Fruit fly (Drosophila melanogaster) whole organism, embryonic: ENCODE results near the gene PolD2.

Experiments used
- Antp ChIP-seq: fragments of 200-800 bp; sonication (Bioruptor generic); optimal IDR thresholded peaks from 3 replicates; lab custom pipeline; 2016; ENCODE audit warnings: missing biosample characterization, missing genetic modification characterization
- Bgb ChIP-seq: fragments of 200-800 bp; sonication (Bioruptor generic); IDR thresholded peaks from 2 replicates; pipeline ENCODE4 v1.3.6; 2022; ENCODE audit warnings: missing biosample characterization, missing genetic modification characterization; ENCODE audit not compliant: partially characterized antibody
- CG10366 ChIP-seq: fragments of 200-800 bp; sonication (Bioruptor generic); IDR thresholded peaks from 2 replicates; pipeline ENCODE4 v1.3.6; 2022; ENCODE audit warnings: missing biosample characterization, missing genetic modification characterization
- CG11247 ChIP-seq: fragments of 200-800 bp; sonication (Bioruptor generic); IDR thresholded peaks from 2 replicates; pipeline ENCODE4 v1.3.6; 2022; ENCODE audit warnings: missing biosample characterization, missing genetic modification characterization
- CG12104 ChIP-seq: fragments of 200-800 bp; sonication (Bioruptor generic); optimal IDR thresholded peaks from 3 replicates; lab custom pipeline; 2016; ENCODE audit warnings: missing biosample characterization, missing genetic modification characterization
- CG13123 ChIP-seq: fragments of 200-800 bp; sonication (Bioruptor generic); optimal IDR thresholded peaks from 2 replicates; lab custom pipeline; 2016; ENCODE audit warnings: missing biosample characterization, missing genetic modification characterization
- CG13296 ChIP-seq: fragments of 200-800 bp; sonication (Bioruptor generic); optimal IDR thresholded peaks from 3 replicates; lab custom pipeline; 2018; ENCODE audit warnings: missing biosample characterization, mild to moderate bottlenecking, missing genetic modification characterization
- CG13624 ChIP-seq: fragments of 200-800 bp; sonication (Bioruptor generic); optimal IDR thresholded peaks from 2 replicates; lab custom pipeline; 2016; ENCODE audit warnings: missing biosample characterization, missing genetic modification characterization
- CG14014 ChIP-seq: fragments of 200-800 bp; sonication (Bioruptor generic); IDR thresholded peaks from 2 replicates; pipeline ENCODE4 v1.3.6; 2022; ENCODE audit warnings: missing biosample characterization, missing genetic modification characterization
- CG15514 ChIP-seq: fragments of 200-800 bp; sonication (Bioruptor generic); optimal IDR thresholded peaks from 3 replicates; lab custom pipeline; 2017; ENCODE audit warnings: missing biosample characterization, missing genetic modification characterization, mild to moderate bottlenecking, moderate library complexity, missing genetic modification reagents
- CG18599 ChIP-seq: fragments of 200-800 bp; sonication (Bioruptor generic); optimal IDR thresholded peaks from 3 replicates; lab custom pipeline; 2017; ENCODE audit warnings: missing biosample characterization, missing genetic modification characterization, mild to moderate bottlenecking, moderate library complexity, missing genetic modification reagents
- CG2678 ChIP-seq: fragments of 200-800 bp; sonication (Bioruptor generic); optimal IDR thresholded peaks from 3 replicates; lab custom pipeline; 2019; ENCODE audit warnings: missing biosample characterization, mild to moderate bottlenecking, missing genetic modification characterization, moderate library complexity
- CG3281 ChIP-seq: fragments of 200-800 bp; sonication (Bioruptor generic); optimal IDR thresholded peaks from 3 replicates; lab custom pipeline; 2017; ENCODE audit warnings: missing biosample characterization, mild to moderate bottlenecking, missing genetic modification characterization
- CG4360 ChIP-seq: fragments of 200-800 bp; sonication (Bioruptor generic); IDR thresholded peaks from 2 replicates; pipeline ENCODE4 v1.3.6; 2022; ENCODE audit warnings: missing biosample characterization, missing genetic modification characterization
- CG4404 ChIP-seq: fragments of 200-800 bp; sonication (Bioruptor generic); IDR thresholded peaks from 2 replicates; pipeline ENCODE4 v1.3.6; 2022; ENCODE audit warnings: missing biosample characterization, missing genetic modification characterization
- CG4730 ChIP-seq: fragments of 200-800 bp; sonication (Bioruptor generic); IDR thresholded peaks from 2 replicates; pipeline ENCODE4 v1.3.6; 2022; ENCODE audit warnings: missing biosample characterization, missing genetic modification characterization
- CG4854 ChIP-seq: fragments of 200-800 bp; sonication (Bioruptor generic); optimal IDR thresholded peaks from 2 replicates; lab custom pipeline; 2016; ENCODE audit warnings: missing biosample characterization, missing genetic modification characterization, inconsistent platforms
- CG8290 ChIP-seq, 3 experiments: fragments of 200-800 bp; sonication (Bioruptor generic); optimal IDR thresholded peaks; 2 replicates each; lab custom pipeline; 2016 to 2019; ENCODE audit warnings: missing biosample characterization in 3 of 3, missing genetic modification characterization in 3 of 3, mild to moderate bottlenecking in 2 of 3, moderate library complexity in 1 of 3
- CG8388 ChIP-seq: fragments of 200-800 bp; sonication (Bioruptor generic); optimal IDR thresholded peaks from 2 replicates; lab custom pipeline; 2019; ENCODE audit warnings: missing biosample characterization, mild to moderate bottlenecking, missing genetic modification characterization, moderate library complexity
- Ets97D ChIP-seq: fragments of 200-800 bp; sonication (Bioruptor generic); optimal IDR thresholded peaks from 3 replicates; lab custom pipeline; 2016; ENCODE audit warnings: missing biosample characterization, missing genetic modification characterization
- Hmr ChIP-seq: fragments of 200-800 bp; sonication (Bioruptor generic); optimal IDR thresholded peaks from 3 replicates; lab custom pipeline; 2017; ENCODE audit warnings: mild to moderate bottlenecking, missing biosample characterization, missing genetic modification reagents, missing genetic modification characterization
- Hmx ChIP-seq: fragments of 200-800 bp; sonication (Bioruptor generic); optimal IDR thresholded peaks from 2 replicates; lab custom pipeline; 2016; ENCODE audit warnings: missing biosample characterization, missing genetic modification characterization
- Hsf ChIP-seq: fragments of 200-800 bp; sonication (Bioruptor generic); optimal IDR thresholded peaks from 3 replicates; lab custom pipeline; 2016; ENCODE audit warnings: missing biosample characterization, missing genetic modification characterization
- NfI ChIP-seq: fragments of 200-800 bp; sonication (Bioruptor generic); optimal IDR thresholded peaks from 3 replicates; lab custom pipeline; 2018; ENCODE audit warnings: missing biosample characterization, mild to moderate bottlenecking, missing genetic modification characterization, moderate library complexity
- Pdp1 ChIP-seq, 2 experiments: fragments of 200-800 bp; sonication (Bioruptor generic); optimal IDR thresholded peaks; 3 replicates each; lab custom pipeline; 2016; ENCODE audit warnings: missing biosample characterization in 2 of 2, missing genetic modification characterization in 2 of 2, mild to moderate bottlenecking in 1 of 2, moderate library complexity in 1 of 2
- Rx ChIP-seq: fragments of 200-800 bp; sonication (Bioruptor generic); IDR thresholded peaks from 2 replicates; pipeline ENCODE4 v1.3.6; 2022; ENCODE audit warnings: missing biosample characterization, missing genetic modification characterization
- YL-1 ChIP-seq: fragments of 200-800 bp; sonication (Bioruptor generic); optimal IDR thresholded peaks from 3 replicates; lab custom pipeline; 2017; ENCODE audit warnings: missing biosample characterization, mild to moderate bottlenecking, missing genetic modification characterization
- ab ChIP-seq: fragments of 200-800 bp; sonication (Bioruptor generic); optimal IDR thresholded peaks from 2 replicates; lab custom pipeline; 2016; ENCODE audit warnings: missing biosample characterization, missing genetic modification characterization
- ap ChIP-seq: fragments of 200-800 bp; sonication (Bioruptor generic); IDR thresholded peaks from 2 replicates; pipeline ENCODE4 v1.3.6; 2022; ENCODE audit warnings: missing biosample characterization, missing genetic modification characterization
- chinmo ChIP-seq: fragments of 200-800 bp; sonication (Bioruptor generic); IDR thresholded peaks from 4 replicates; pipeline ENCODE4 v1.3.6; 2022; ENCODE audit warnings: missing biosample characterization, missing genetic modification characterization; ENCODE audit not compliant: partially characterized antibody
- croc ChIP-seq: fragments of 200-800 bp; sonication (Bioruptor generic); conservative IDR thresholded peaks from 3 replicates; pipeline ENCODE4 v1.3.6; 2022; ENCODE audit warnings: missing biosample characterization, missing genetic modification characterization
- crol ChIP-seq: fragments of 200-800 bp; sonication (Bioruptor generic); IDR thresholded peaks from 2 replicates; pipeline ENCODE4 v1.3.6; 2022; ENCODE audit warnings: missing biosample characterization, missing genetic modification characterization
- dysf ChIP-seq: fragments of 200-800 bp; sonication (Bioruptor generic); IDR thresholded peaks from 3 replicates; pipeline ENCODE4 v1.3.6; 2022; ENCODE audit warnings: missing biosample characterization, missing genetic modification characterization
- en ChIP-seq: fragments of 200-800 bp; sonication (Bioruptor generic); optimal IDR thresholded peaks from 2 replicates; lab custom pipeline; 2016; ENCODE audit warnings: missing biosample characterization, missing genetic modification characterization
- gcm2 ChIP-seq: fragments of 200-800 bp; sonication (Bioruptor generic); optimal IDR thresholded peaks from 2 replicates; lab custom pipeline; 2016; ENCODE audit warnings: missing biosample characterization, missing genetic modification characterization
- gsb ChIP-seq: fragments of 200-800 bp; sonication (Bioruptor generic); IDR thresholded peaks from 2 replicates; pipeline ENCODE4 v1.3.6; 2022; ENCODE audit warnings: missing biosample characterization, missing genetic modification characterization
- hb ChIP-seq: fragments of 200-800 bp; sonication (Bioruptor generic); IDR thresholded peaks from 3 replicates; pipeline ENCODE4 v1.3.6; 2022; ENCODE audit warnings: missing biosample characterization, missing genetic modification characterization; ENCODE audit not compliant: partially characterized antibody
- insv ChIP-seq, 2 experiments: fragments of 200-800 bp; sonication (Bioruptor generic); optimal IDR thresholded peaks; 3 replicates each; lab custom pipeline; 2016 to 2018; ENCODE audit warnings: missing biosample characterization in 2 of 2, missing genetic modification characterization in 2 of 2
- inv ChIP-seq: fragments of 200-800 bp; sonication (Bioruptor generic); IDR thresholded peaks from 2 replicates; pipeline ENCODE4 v1.3.6; 2022; ENCODE audit warnings: missing biosample characterization, missing genetic modification characterization; ENCODE audit not compliant: partially characterized antibody
- kay ChIP-seq: fragments of 200-800 bp; sonication (Bioruptor generic); optimal IDR thresholded peaks from 2 replicates; lab custom pipeline; 2016; ENCODE audit warnings: missing biosample characterization, missing genetic modification characterization
- lola ChIP-seq, 3 experiments: fragments of >200 bp in 2 of 3; fragments of 200-800 bp in 1 of 3; sonication (Bioruptor generic) in 1 of 3; optimal IDR thresholded peaks; 2 replicates each; lab custom pipeline; 2017 to 2019; ENCODE audit warnings: missing biosample characterization in 3 of 3, missing genetic modification characterization in 3 of 3, mild to moderate bottlenecking in 1 of 3, moderate library complexity in 1 of 3
- prd ChIP-seq, 3 experiments: fragments of >200 bp in 2 of 3; fragments of 200-800 bp in 1 of 3; sonication (Bioruptor generic) in 1 of 3; optimal IDR thresholded peaks in 2 of 3; IDR thresholded peaks in 1 of 3; 2 replicates in 2 of 3; 3 replicates in 1 of 3; pipeline versions ENCODE4 v1.3.6 to Lab custom; 2017 to 2022; ENCODE audit warnings: missing biosample characterization in 1 of 3, missing genetic modification characterization in 1 of 3
- ranshi ChIP-seq: fragments of 200-800 bp; sonication (Bioruptor generic); IDR thresholded peaks from 2 replicates; pipeline ENCODE4 v1.3.6; 2022; ENCODE audit warnings: missing biosample characterization, missing genetic modification characterization
- salm ChIP-seq: fragments of 200-800 bp; sonication (Bioruptor generic); optimal IDR thresholded peaks from 2 replicates; lab custom pipeline; 2018; ENCODE audit warnings: missing biosample characterization, mild to moderate bottlenecking, missing genetic modification characterization
- sisA ChIP-seq: fragments of 200-800 bp; sonication (Bioruptor generic); IDR thresholded peaks from 2 replicates; pipeline ENCODE4 v1.3.6; 2022; ENCODE audit warnings: missing biosample characterization, missing genetic modification characterization
- stwl ChIP-seq: fragments of 200-800 bp; sonication (Bioruptor generic); optimal IDR thresholded peaks from 3 replicates; lab custom pipeline; 2018; ENCODE audit warnings: missing biosample characterization, mild to moderate bottlenecking, missing genetic modification characterization, moderate library complexity
- tin ChIP-seq: fragments of 200-800 bp; sonication (Bioruptor generic); optimal IDR thresholded peaks from 3 replicates; lab custom pipeline; 2016; ENCODE audit warnings: missing biosample characterization, missing genetic modification characterization
- toy ChIP-seq: fragments of 200-800 bp; sonication (Bioruptor generic); IDR thresholded peaks from 2 replicates; pipeline ENCODE4 v1.3.6; 2022; ENCODE audit warnings: missing biosample characterization, missing genetic modification characterization

Gene PolD2

dm6 chr3L:1794164-1794942 lies 18.9 kb downstream of the PolD2 start (continued):
- TF ChIP-seq insv (GFP tag; optimal IDR thresholded peaks at IDR 0.05; lab: Kevin White, UChicago) (peak in 1 of 2 experiments; percentile 23), prd (optimal IDR thresholded peaks at IDR 0.05; lab: Kevin White, UChicago) (no peak), prd (GFP tag; IDR thresholded peaks at IDR 0.05; lab: Robert Waterston, UW) (no peak), CG8388 (GFP tag; lab: Kevin White, UChicago) (no peak), lola (GFP tag; optimal IDR thresholded peaks at IDR 0.05; lab: Kevin White, UChicago) (no peak), gcm2 (no peak), CG4854 (GFP tag; lab: Kevin White, UChicago) (no peak), sisA (GFP tag; lab: Robert Waterston, UW) (no peak), en (GFP tag; lab: Kevin White, UChicago) (no peak), CG4404 (GFP tag; lab: Robert Waterston, UW) (no peak), ap (GFP tag; lab: Robert Waterston, UW) (no peak), inv (GFP tag; lab: Robert Waterston, UW) (no peak), tin (GFP tag; lab: Kevin White, UChicago) (no peak), Rx (GFP tag; lab: Robert Waterston, UW) (no peak), CG15514 (GFP tag; lab: Kevin White, UChicago) (peak; percentile 49), Antp (GFP tag; lab: Kevin White, UChicago) (no peak), CG2678 (tag; lab: Kevin White, UChicago) (peak; percentile 42), salm (tag; lab: Kevin White, UChicago) (peak; percentile 52), CG18599 (GFP tag; lab: Kevin White, UChicago) (peak; percentile 50), CG10366 (GFP tag; lab: Robert Waterston, UW) (no peak), CG13296 (GFP tag; lab: Kevin White, UChicago) (peak; percentile 63), toy (GFP tag; lab: Robert Waterston, UW) (no peak), CG11247 (peak; percentile 34; the same call in 1 of the 2 replicates), CG14014 (GFP tag; lab: Robert Waterston, UW) (peak; percentile 44; the same call in 1 of the 2 replicates), Hmr (GFP tag; lab: Kevin White, UChicago) (peak; percentile 68), kay (no peak), croc (GFP tag; lab: Robert Waterston, UW) (no peak), CG4360 (GFP tag; lab: Robert Waterston, UW) (peak; percentile 85), Pdp1 (GFP tag; optimal IDR thresholded peaks at IDR 0.05; lab: Kevin White, UChicago) (peak in 1 of 2 experiments; percentile 99), ranshi (GFP tag; lab: Robert Waterston, UW) (peak; percentile 11; the same call in 1 of the 2 replicates), ab (peak; percentile 27), CG8290 (GFP tag; optimal IDR thresholded peaks at IDR 0.05; lab: Kevin White, UChicago) (no peak), CG8290 (tag; optimal IDR thresholded peaks at IDR 0.05; lab: Kevin White, UChicago) (no peak), hb (GFP tag; lab: Robert Waterston, UW) (no peak), gsb (no peak), chinmo (GFP tag; lab: Robert Waterston, UW) (peak; percentile 98), CG12104 (GFP tag; lab: Kevin White, UChicago) (peak; percentile 14), Bgb (GFP tag; lab: Robert Waterston, UW) (no peak; the same call in 1 of the 2 replicates), CG13123 (GFP tag; lab: Kevin White, UChicago) (no peak), YL-1 (peak; percentile 16), Hmx (GFP tag; lab: Kevin White, UChicago) (no peak), CG13624 (GFP tag; lab: Kevin White, UChicago) (peak; percentile 46), dysf (GFP tag; lab: Robert Waterston, UW) (peak; percentile 30; the same call in 1 of the 3 replicates), CG4730 (no peak), CG3281 (peak; percentile 57), Ets97D (GFP tag; lab: Kevin White, UChicago) (peak; percentile 62), Hsf (GFP tag; lab: Kevin White, UChicago) (no peak), crol (GFP tag; lab: Robert Waterston, UW) (peak; percentile 74), stwl (tag; lab: Kevin White, UChicago) (no peak), NfI (GFP tag; lab: Kevin White, UChicago) (peak; percentile 45)
